Worm (Caenorhabditis elegans) whole organism, midembryonic: ENCODE data around the gene sra-36.

ENCODE experiments used
- T22C8.4 ChIP-seq: fragments of 200-800 bp; sonication (Bioruptor generic); IDR thresholded peaks from 2 replicates; pipeline ENCODE4 v1.3.6; 2022; ENCODE audit warnings: missing genetic modification characterization, missing compliant biosample characterization
- cog-1 ChIP-seq: sonication (generic microtip); optimal IDR thresholded peaks from 2 replicates; lab custom pipeline; 2016; ENCODE audit warnings: missing genetic modification characterization, missing compliant biosample characterization
- flt-1 ChIP-seq: fragments of 200-800 bp; sonication (Bioruptor generic); IDR thresholded peaks from 2 replicates; pipeline ENCODE4 v1.3.6; 2022; ENCODE audit warnings: missing genetic modification characterization, missing compliant biosample characterization
- klf-2 ChIP-seq: fragments of 200-800 bp; sonication (Bioruptor generic); conservative IDR thresholded peaks from 2 replicates; pipeline ENCODE4 v1.3.6; 2022; ENCODE audit warnings: missing genetic modification reagents, missing genetic modification characterization, missing compliant biosample characterization
- med-1 ChIP-seq: sonication (generic microtip); optimal IDR thresholded peaks from 2 replicates; lab custom pipeline; 2017; ENCODE audit warnings: missing genetic modification characterization, mild to moderate bottlenecking, missing compliant biosample characterization, antibody characterized with exemption, missing genetic modification reagents; ENCODE audit not compliant: insufficient read depth
- ref-1 ChIP-seq: fragments of 200-800 bp; sonication (Bioruptor generic); conservative IDR thresholded peaks from 2 replicates; pipeline ENCODE4 v1.3.6; 2022; ENCODE audit warnings: missing genetic modification reagents, missing genetic modification characterization, missing compliant biosample characterization
- tab-1 ChIP-seq: fragments of 200-800 bp; sonication (Bioruptor generic); IDR thresholded peaks from 2 replicates; pipeline ENCODE4 v1.3.6; 2022; ENCODE audit warnings: missing genetic modification characterization, missing compliant biosample characterization
- ztf-23 ChIP-seq: fragments of 200-800 bp; sonication (Bioruptor generic); IDR thresholded peaks from 2 replicates; pipeline ENCODE4 v1.3.6; 2022; ENCODE audit warnings: missing genetic modification reagents, missing genetic modification characterization, missing compliant biosample characterization
- ztf-29 ChIP-seq: fragments of 200-800 bp; sonication (Bioruptor generic); IDR thresholded peaks from 2 replicates; pipeline ENCODE4 v1.3.6; 2022; ENCODE audit warnings: missing genetic modification reagents, missing genetic modification characterization, missing compliant biosample characterization

The sra-36 gene

ce11 chrII:4519976-4520594, 20.4 kb downstream of the sra-36 start:
- no peak for TF ChIP-seq ref-1 (GFP tag; lab: Robert Waterston, UW)
- no peak for TF ChIP-seq tab-1 (GFP tag; lab: Robert Waterston, UW)
- no peak for TF ChIP-seq ztf-29 (GFP tag; lab: Robert Waterston, UW)
- TF ChIP-seq T22C8.4 (GFP tag; lab: Robert Waterston, UW) = no peak
- TF ChIP-seq klf-2 (GFP tag; lab: Robert Waterston, UW) = no peak
- no peak for TF ChIP-seq flt-1 (GFP tag; lab: Robert Waterston, UW)
- no peak for TF ChIP-seq ztf-23
- TF ChIP-seq cog-1 = no peak
- TF ChIP-seq med-1 (GFP tag; lab: Kevin White, UChicago) = no peak

ce11 chrII:4518300-4518907, 22.1 kb downstream of the sra-36 start, which contains the start of gene hlh-1:
Gene hlh-1, plus strand, starts transcription at chrII:4518574.
- TF ChIP-seq ref-1 (GFP tag; lab: Robert Waterston, UW) (no peak), cog-1 (no peak), flt-1 (GFP tag; lab: Robert Waterston, UW) (0 out of 2 replicates have a peak, but pooled peaks have one; percentile 16)

- TF ChIP-seq cog-1 = no peak
- TF ChIP-seq tab-1 (GFP tag; lab: Robert Waterston, UW) = no peak
- TF ChIP-seq med-1 (GFP tag; lab: Kevin White, UChicago) = no peak
- no peak for TF ChIP-seq ztf-23
- no peak for TF ChIP-seq flt-1 (GFP tag; lab: Robert Waterston, UW)
Observed at ce11 chrII:4517254-4517653, 23.3 kb downstream of the sra-36 start.

ce11 chrII:4516291-4516690, 24.2 kb downstream of the sra-36 start:
- TF ChIP-seq T22C8.4 (GFP tag; lab: Robert Waterston, UW) = no peak
- no peak for TF ChIP-seq ztf-29 (GFP tag; lab: Robert Waterston, UW)
- no peak for TF ChIP-seq ztf-23
- 0 out of 2 replicates have a peak, but pooled peaks have one; percentile 13 for TF ChIP-seq flt-1 (GFP tag; lab: Robert Waterston, UW)
- no peak for TF ChIP-seq ref-1 (GFP tag; lab: Robert Waterston, UW)
- TF ChIP-seq med-1 (GFP tag; lab: Kevin White, UChicago) = no peak
- TF ChIP-seq klf-2 (GFP tag; lab: Robert Waterston, UW) = no peak

- no peak for TF ChIP-seq ztf-23
- no peak for TF ChIP-seq flt-1 (GFP tag; lab: Robert Waterston, UW)
- no peak for TF ChIP-seq T22C8.4 (GFP tag; lab: Robert Waterston, UW)
- TF ChIP-seq cog-1 = no peak
- TF ChIP-seq tab-1 (GFP tag; lab: Robert Waterston, UW) = no peak
- TF ChIP-seq ztf-29 (GFP tag; lab: Robert Waterston, UW) = no peak
- no peak for TF ChIP-seq ref-1 (GFP tag; lab: Robert Waterston, UW)
- TF ChIP-seq klf-2 (GFP tag; lab: Robert Waterston, UW) = no peak
Observed at ce11 chrII:4511911-4512310, 28.6 kb downstream of the sra-36 start, which contains the start of gene cyp-23A1. Gene cyp-23A1, plus strand, starts transcription at chrII:4512211.

- no peak for TF ChIP-seq ztf-23
Observed at ce11 chrII:4510684-4511083, 29.8 kb downstream of the sra-36 start.

ce11 chrII:4507669-4508068, 32.9 kb downstream of the sra-36 start:
- no peak for TF ChIP-seq flt-1 (GFP tag; lab: Robert Waterston, UW)
- TF ChIP-seq T22C8.4 (GFP tag; lab: Robert Waterston, UW) = no peak
- TF ChIP-seq klf-2 (GFP tag; lab: Robert Waterston, UW) = no peak
- no peak for TF ChIP-seq ztf-23
- no peak for TF ChIP-seq med-1 (GFP tag; lab: Kevin White, UChicago)
- TF ChIP-seq cog-1 = no peak
- TF ChIP-seq ztf-29 (GFP tag; lab: Robert Waterston, UW) = no peak
- no peak for TF ChIP-seq ref-1 (GFP tag; lab: Robert Waterston, UW)

ce11 chrII:4506552-4507291, 33.8 kb downstream of the sra-36 start:
- no peak for TF ChIP-seq ztf-23
- TF ChIP-seq ref-1 (GFP tag; lab: Robert Waterston, UW) = no peak
- no peak for TF ChIP-seq ztf-29 (GFP tag; lab: Robert Waterston, UW)
- TF ChIP-seq cog-1 = no peak

ce11 chrII:4505097-4505626, 35.4 kb downstream of the sra-36 start, which contains the start of gene camt-1:
Gene camt-1, minus strand, starts transcription at chrII:4505147.
- TF ChIP-seq klf-2 (GFP tag; lab: Robert Waterston, UW) (no peak), ztf-29 (GFP tag; lab: Robert Waterston, UW) (no peak), ref-1 (GFP tag; lab: Robert Waterston, UW) (no peak), ztf-23 (no peak), med-1 (GFP tag; lab: Kevin White, UChicago) (no peak), T22C8.4 (GFP tag; lab: Robert Waterston, UW) (no peak), tab-1 (GFP tag; lab: Robert Waterston, UW) (no peak), cog-1 (no peak), flt-1 (GFP tag; lab: Robert Waterston, UW) (no peak)
